Worm (Caenorhabditis elegans): ENCODE data around the gene C04H4.1.

DNA sequence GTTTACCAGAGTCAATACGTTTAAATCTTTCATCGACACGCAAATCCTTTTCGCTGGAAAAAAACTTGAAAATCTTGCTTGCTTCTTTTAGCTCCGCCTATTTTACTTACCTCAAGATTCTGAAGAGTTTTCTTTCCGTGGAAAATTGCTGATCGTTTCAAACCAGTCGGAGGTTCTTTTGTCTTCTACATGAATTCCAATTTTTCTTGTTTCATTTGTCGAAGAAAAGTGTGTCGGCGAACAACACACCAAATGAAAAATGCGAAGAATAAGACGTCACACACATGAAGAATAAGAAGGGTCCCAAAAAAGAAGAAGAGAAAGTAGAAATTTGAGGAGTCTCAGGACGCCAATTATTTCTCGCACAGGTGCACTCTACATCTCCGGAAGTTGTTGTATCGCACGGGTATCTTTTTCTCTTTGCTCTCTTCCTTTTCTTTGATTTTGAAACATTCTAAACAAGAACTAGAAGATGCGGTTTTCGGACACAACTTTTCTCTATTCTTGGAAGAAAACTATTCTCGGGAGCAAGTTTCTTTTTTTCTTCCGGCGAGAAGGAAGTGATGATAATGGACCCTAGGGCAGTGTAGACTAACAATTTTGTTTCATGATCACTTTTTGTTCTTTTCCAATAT is 15.7 kb downstream of the C04H4.1 start:
- TF ChIP-seq unc-39 (tag; optimal IDR thresholded peaks at IDR 0.05): no peak
- TF ChIP-seq snpc-4 (tag; optimal IDR thresholded peaks at IDR 0.05): no peak
- TF ChIP-seq tbx-8 (GFP tag; optimal IDR thresholded peaks at IDR 0.05): no peak
- TF ChIP-seq nhr-12 (tag; optimal IDR thresholded peaks at IDR 0.05): no peak
- TF ChIP-seq pha-4 (tag; optimal IDR thresholded peaks at IDR 0.05): no peak
- TF ChIP-seq ceh-43 (GFP tag; optimal IDR thresholded peaks at IDR 0.05): no peak
- TF ChIP-seq nhr-28 (tag; optimal IDR thresholded peaks at IDR 0.05): no peak
- no peak for TF ChIP-seq sptf-1 (tag; optimal IDR thresholded peaks at IDR 0.05)
- TF ChIP-seq mab-5 (tag; optimal IDR thresholded peaks at IDR 0.05): no peak
- no peak for TF ChIP-seq zip-8 (tag; optimal IDR thresholded peaks at IDR 0.05)
- no peak for TF ChIP-seq nhr-76 (tag; optimal IDR thresholded peaks at IDR 0.05)
- TF ChIP-seq unc-120 (tag; optimal IDR thresholded peaks at IDR 0.05; ENCODE audit: poor library complexity, severe bottlenecking): no peak
